Worm (Caenorhabditis elegans): ENCODE data around the gene ugt-61.

DNA sequence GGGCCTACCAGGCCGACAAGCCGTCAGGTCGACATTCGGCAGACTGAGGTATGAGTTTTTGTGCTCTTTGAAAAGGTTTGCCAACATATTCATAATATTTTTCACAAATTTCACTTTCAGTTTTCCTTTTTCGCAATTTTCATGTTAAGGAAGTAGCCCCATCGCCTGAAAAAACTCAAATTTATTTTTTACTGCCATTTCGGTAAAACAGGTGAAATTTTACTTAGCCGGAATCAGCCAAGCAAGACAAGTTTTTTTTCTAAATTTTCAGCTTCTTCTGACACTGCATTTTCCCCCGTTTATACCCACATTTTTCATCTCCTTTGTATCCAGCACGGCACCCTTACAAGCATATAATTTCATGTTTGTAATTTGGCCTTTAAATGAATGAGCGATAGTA, 49.3 kb downstream of the ugt-61 start, which contains the start of gene R02F11.11:
- TF ChIP-seq ztf-29 (GFP tag; IDR thresholded peaks at IDR 0.05), result no peak
- TF ChIP-seq klf-2 (GFP tag; conservative IDR thresholded peaks at IDR 0.05), result no peak
- no peak for TF ChIP-seq cog-1 (tag; optimal IDR thresholded peaks at IDR 0.05)
- no peak for TF ChIP-seq ref-1 (GFP tag; conservative IDR thresholded peaks at IDR 0.05)
- no peak for TF ChIP-seq flt-1 (GFP tag; IDR thresholded peaks at IDR 0.05)
